Worm (Caenorhabditis elegans) whole organism, late embryonic: ENCODE measurements around the gene F21G4.6.
A peak's percentile ranks its signal among the peaks of the same experiment; 100 is the strongest.

Source experiments
- K02D7.2 ChIP-seq: sonication (generic microtip); optimal IDR thresholded peaks from 2 replicates; lab custom pipeline; 2017; ENCODE audit warnings: mild to moderate bottlenecking, missing genetic modification characterization, missing compliant biosample characterization
- Y22D7AL.16 ChIP-seq: sonication (generic microtip); optimal IDR thresholded peaks from 2 replicates; lab custom pipeline; 2016; ENCODE audit warnings: missing genetic modification characterization, missing compliant biosample characterization
- ceh-2 ChIP-seq: sonication (generic microtip); optimal IDR thresholded peaks from 2 replicates; lab custom pipeline; 2016; ENCODE audit warnings: missing genotype, missing genetic modification characterization, missing compliant biosample characterization
- ceh-30 ChIP-seq: fragments of 150-350 bp; optimal IDR thresholded peaks from 2 replicates; lab custom pipeline; 2014; ENCODE audit warnings: missing biosample characterization, missing genetic modification characterization
- ceh-48 ChIP-seq: sonication (generic microtip); optimal IDR thresholded peaks from 2 replicates; lab custom pipeline; 2016; ENCODE audit warnings: missing genetic modification characterization, inconsistent platforms, missing compliant biosample characterization
- ceh-9 ChIP-seq: sonication (generic microtip); optimal IDR thresholded peaks from 2 replicates; lab custom pipeline; 2016; ENCODE audit warnings: mild to moderate bottlenecking, missing genetic modification characterization, inconsistent platforms, missing compliant biosample characterization
- dmd-4 ChIP-seq: sonication (generic microtip); optimal IDR thresholded peaks from 2 replicates; lab custom pipeline; 2016; ENCODE audit warnings: borderline replicate concordance, missing genetic modification characterization, missing compliant biosample characterization
- elt-2 ChIP-seq: sonication (generic microtip); optimal IDR thresholded peaks from 2 replicates; lab custom pipeline; 2016; ENCODE audit warnings: missing genetic modification reagents, missing genetic modification characterization, missing compliant biosample characterization
- fkh-10 ChIP-seq: fragments of 150-350 bp; optimal IDR thresholded peaks from 2 replicates; lab custom pipeline; 2014; ENCODE audit warnings: missing biosample characterization, missing genetic modification reagents, missing genetic modification characterization
- gmeb-2 ChIP-seq: sonication (generic microtip); optimal IDR thresholded peaks from 2 replicates; lab custom pipeline; 2016; ENCODE audit warnings: missing genetic modification characterization, inconsistent platforms, missing compliant biosample characterization
- hlh-30 ChIP-seq: sonication (generic microtip); optimal IDR thresholded peaks from 2 replicates; lab custom pipeline; 2017; ENCODE audit warnings: antibody characterized with exemption, missing genetic modification characterization, missing compliant biosample characterization; ENCODE audit not compliant: insufficient read depth
- lim-6 ChIP-seq: sonication (generic microtip); optimal IDR thresholded peaks from 2 replicates; lab custom pipeline; 2016; ENCODE audit warnings: missing genetic modification characterization, missing compliant biosample characterization
- lin-11 ChIP-seq: fragments of 200-800 bp; sonication (Bioruptor generic); optimal IDR thresholded peaks from 2 replicates; lab custom pipeline; 2018; ENCODE audit warnings: mild to moderate bottlenecking, missing genetic modification characterization, missing compliant biosample characterization
- madf-2 ChIP-seq: sonication (generic microtip); optimal IDR thresholded peaks from 2 replicates; lab custom pipeline; 2017; ENCODE audit warnings: missing genetic modification characterization, missing compliant biosample characterization
- nhr-232 ChIP-seq: sonication (generic microtip); optimal IDR thresholded peaks from 2 replicates; lab custom pipeline; 2016; ENCODE audit warnings: missing genetic modification characterization, missing compliant biosample characterization
- npax-4 ChIP-seq: sonication (generic microtip); optimal IDR thresholded peaks from 2 replicates; lab custom pipeline; 2016; ENCODE audit warnings: missing genetic modification characterization, missing compliant biosample characterization
- pag-3 ChIP-seq: sonication (generic microtip); optimal IDR thresholded peaks from 2 replicates; lab custom pipeline; 2016; ENCODE audit warnings: missing compliant biosample characterization, missing genetic modification characterization, borderline replicate concordance
- pha-2 ChIP-seq: sonication (generic microtip); optimal IDR thresholded peaks from 2 replicates; lab custom pipeline; 2017; ENCODE audit warnings: mild to moderate bottlenecking, missing genetic modification characterization, missing compliant biosample characterization
- pha-4 ChIP-seq: fragments of 150-350 bp; optimal IDR thresholded peaks from 2 replicates; lab custom pipeline; 2018; ENCODE audit warnings: missing biosample characterization, missing genetic modification reagents, missing genetic modification characterization
- pros-1 ChIP-seq: fragments of 150-350 bp; optimal IDR thresholded peaks from 2 replicates; lab custom pipeline; 2014; ENCODE audit warnings: missing biosample characterization, missing genetic modification reagents, missing genetic modification characterization
- ref-2 ChIP-seq: sonication (generic microtip); optimal IDR thresholded peaks from 2 replicates; lab custom pipeline; 2016; ENCODE audit warnings: missing genetic modification characterization, missing compliant biosample characterization
- rnt-1 ChIP-seq: sonication (generic microtip); optimal IDR thresholded peaks from 2 replicates; lab custom pipeline; 2016; ENCODE audit warnings: missing genetic modification characterization, missing compliant biosample characterization
- syd-9 ChIP-seq: sonication (generic microtip); optimal IDR thresholded peaks from 2 replicates; lab custom pipeline; 2016; ENCODE audit warnings: mild to moderate bottlenecking, missing genetic modification characterization, moderate library complexity, missing compliant biosample characterization
- tbx-2 ChIP-seq: sonication (generic microtip); optimal IDR thresholded peaks from 2 replicates; lab custom pipeline; 2016; ENCODE audit warnings: missing genetic modification characterization, missing compliant biosample characterization
- unc-42 ChIP-seq: sonication (generic microtip); optimal IDR thresholded peaks from 2 replicates; lab custom pipeline; 2016; ENCODE audit warnings: missing genotype, missing genetic modification characterization, missing compliant biosample characterization
- unc-55 ChIP-seq: sonication (generic microtip); optimal IDR thresholded peaks from 2 replicates; lab custom pipeline; 2017; ENCODE audit warnings: missing biosample characterization, missing genetic modification reagents, missing genetic modification characterization
- unc-86 ChIP-seq: sonication (generic microtip); optimal IDR thresholded peaks from 2 replicates; lab custom pipeline; 2016; ENCODE audit warnings: missing genetic modification characterization, missing compliant biosample characterization
- zip-5 ChIP-seq: sonication (generic microtip); optimal IDR thresholded peaks from 2 replicates; lab custom pipeline; 2016; ENCODE audit warnings: missing genetic modification characterization, missing compliant biosample characterization

F21G4.6 gene

DNA sequence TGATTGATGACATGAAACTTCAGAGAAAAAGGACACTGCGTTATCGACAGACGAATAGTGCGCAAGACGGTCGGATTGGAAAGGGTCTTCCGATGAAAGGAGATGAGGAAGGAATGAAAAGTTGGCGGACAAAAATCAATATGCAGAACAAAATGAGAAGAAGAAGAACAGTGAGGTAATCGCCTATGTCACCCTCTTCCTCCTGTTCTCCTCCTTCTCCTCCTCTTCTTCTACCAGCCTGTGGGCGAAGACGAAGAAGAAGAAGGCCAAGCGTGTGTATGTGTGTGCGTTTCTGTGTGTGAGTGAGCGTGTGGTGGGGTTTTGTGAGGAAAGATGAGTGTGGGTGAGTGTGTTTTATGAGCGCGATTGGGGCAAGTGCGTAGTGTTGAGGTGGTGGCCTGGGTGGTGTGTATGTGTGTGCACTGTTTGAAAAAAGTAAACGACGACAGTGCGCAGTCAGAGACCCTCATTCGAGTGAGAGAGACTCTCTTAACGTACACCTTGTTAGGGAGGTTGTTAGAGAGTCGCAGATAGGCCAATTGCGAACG, 15.1 kb upstream of the F21G4.6 start, which contains the start of gene tsp-21 (continued):
- no peak for TF ChIP-seq lin-11
- peak; percentile 81 for TF ChIP-seq elt-2 (tag; lab: Kevin White, UChicago)
- peak; percentile 72 for TF ChIP-seq unc-55 (GFP tag; lab: Kevin White, UChicago)
- no peak for TF ChIP-seq Y22D7AL.16 (tag; lab: Kevin White, UChicago)
- TF ChIP-seq ceh-30 (tag; lab: Kevin White, UChicago), result no peak

DNA sequence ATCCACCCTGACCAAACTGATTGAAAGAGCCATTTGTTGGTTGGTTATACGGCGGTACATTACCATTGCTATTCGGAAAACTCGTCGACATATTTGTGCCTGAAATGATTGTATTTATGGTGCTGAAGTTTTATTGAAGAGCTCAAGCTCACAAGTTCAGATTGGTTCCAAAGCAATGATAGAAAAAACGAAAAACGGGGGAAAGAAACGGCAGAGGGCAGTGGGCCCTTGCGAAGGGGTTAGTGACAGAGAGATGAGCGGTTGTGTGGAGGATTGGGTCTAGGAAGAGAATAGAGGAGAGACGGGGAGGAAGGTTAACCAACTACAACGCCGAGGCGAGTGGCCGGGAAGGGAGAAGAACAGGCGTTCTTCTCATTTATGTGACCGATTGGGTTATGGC, 14.1 kb upstream of the F21G4.6 start, which contains the start of gene nra-3:
Gene nra-3, minus strand, starts transcription at position 101 of the 400 bp plus-strand sequence.
- no peak for TF ChIP-seq ceh-2 (tag; lab: Kevin White, UChicago)
- TF ChIP-seq tbx-2 (tag; lab: Kevin White, UChicago), result peak; percentile 44
- TF ChIP-seq ref-2 (tag; lab: Kevin White, UChicago), result peak; percentile 19
- TF ChIP-seq rnt-1 (tag; lab: Kevin White, UChicago), result peak; percentile 31
- TF ChIP-seq unc-42 (tag; lab: Kevin White, UChicago), result peak; percentile 41
- no peak for TF ChIP-seq pha-4 (tag; lab: Kevin White, UChicago)
- TF ChIP-seq K02D7.2 (tag; lab: Kevin White, UChicago), result no peak
- no peak for TF ChIP-seq npax-4 (tag; lab: Kevin White, UChicago)
- no peak for TF ChIP-seq syd-9 (tag; lab: Kevin White, UChicago)
- TF ChIP-seq pros-1, result no peak

DNA sequence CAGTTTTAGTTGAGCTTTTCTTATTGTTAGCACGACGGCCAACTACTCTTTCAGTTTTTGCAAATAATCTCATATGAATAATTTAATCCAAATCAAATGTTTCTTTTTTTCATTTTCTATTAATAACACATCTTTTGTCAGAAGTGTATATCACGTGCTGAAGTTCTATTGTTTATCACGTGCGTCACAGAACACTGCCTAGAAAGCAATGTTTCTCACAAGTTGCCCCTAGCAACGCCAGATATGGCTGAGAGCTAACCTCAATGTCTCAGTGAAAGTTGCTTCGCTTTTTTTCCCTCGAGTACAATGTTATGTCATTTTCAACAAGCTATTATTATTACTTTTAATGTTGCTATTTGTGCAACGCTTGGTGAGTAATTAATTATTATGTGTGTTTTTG, 10.7 kb upstream of the F21G4.6 start:
- peak; percentile 54 for TF ChIP-seq hlh-30 (tag; lab: Kevin White, UChicago)
- TF ChIP-seq gmeb-2 (tag; lab: Kevin White, UChicago), result no peak

DNA sequence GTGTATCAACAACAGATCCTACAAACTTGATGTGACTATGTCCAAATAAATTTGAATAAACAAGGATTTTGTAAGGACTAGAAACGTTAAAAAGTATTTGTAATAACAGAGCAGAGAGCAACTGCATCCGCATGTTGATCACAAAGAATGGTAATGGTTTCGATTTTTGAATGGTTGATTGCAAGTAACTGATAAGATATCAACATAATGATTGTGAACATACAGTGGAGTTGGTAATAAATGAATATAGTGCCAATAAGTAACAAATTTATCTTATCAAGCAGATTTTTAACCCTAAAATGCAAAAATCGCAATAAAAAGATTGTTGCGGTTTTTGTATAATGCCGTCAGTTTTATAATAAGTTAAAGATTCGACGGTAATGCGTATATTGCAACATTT, 7.7 kb upstream of the F21G4.6 start, which contains the start of gene ugt-23:
Gene ugt-23, minus strand, starts transcription at position 212 of the 400 bp plus-strand sequence.
- TF ChIP-seq ref-2 (tag; lab: Kevin White, UChicago) (no peak), elt-2 (tag; lab: Kevin White, UChicago) (peak; percentile 70), ceh-2 (tag; lab: Kevin White, UChicago) (no peak)

DNA sequence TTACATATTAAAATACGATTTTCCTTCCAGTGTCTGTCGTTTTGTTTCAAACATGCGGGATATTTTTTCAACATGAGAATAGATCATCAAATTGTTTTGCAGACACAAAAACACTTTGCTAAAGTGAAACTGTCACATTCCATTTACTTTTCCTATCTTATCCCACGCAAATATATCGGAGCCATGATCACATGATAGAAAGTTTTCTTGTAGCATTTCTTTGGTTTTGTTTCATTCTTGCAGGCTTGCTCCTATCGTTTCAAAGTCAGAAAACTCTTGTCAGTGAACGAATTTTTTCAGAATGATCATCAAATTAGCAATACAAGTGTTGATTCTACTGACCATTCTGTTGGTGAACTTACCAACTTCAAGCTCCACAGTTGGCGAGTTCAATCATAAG, 4.0 kb upstream of the F21G4.6 start, which contains the start of gene C17G1.2:
Gene C17G1.2, plus strand, starts transcription at position 301 of the 400 bp plus-strand sequence.
- TF ChIP-seq ceh-48, result no peak
- TF ChIP-seq ceh-2 (tag; lab: Kevin White, UChicago), result no peak
- no peak for TF ChIP-seq fkh-10 (GFP tag; lab: Kevin White, UChicago)
- no peak for TF ChIP-seq pag-3 (tag; lab: Kevin White, UChicago)
- TF ChIP-seq rnt-1 (tag; lab: Kevin White, UChicago), result no peak
- TF ChIP-seq unc-86 (tag; lab: Kevin White, UChicago), result no peak
- TF ChIP-seq pha-2 (tag; lab: Kevin White, UChicago), result no peak
- TF ChIP-seq hlh-30 (tag; lab: Kevin White, UChicago), result no peak
- TF ChIP-seq ceh-9, result no peak
- TF ChIP-seq dmd-4, result no peak
- no peak for TF ChIP-seq lim-6 (tag; lab: Kevin White, UChicago)

DNA sequence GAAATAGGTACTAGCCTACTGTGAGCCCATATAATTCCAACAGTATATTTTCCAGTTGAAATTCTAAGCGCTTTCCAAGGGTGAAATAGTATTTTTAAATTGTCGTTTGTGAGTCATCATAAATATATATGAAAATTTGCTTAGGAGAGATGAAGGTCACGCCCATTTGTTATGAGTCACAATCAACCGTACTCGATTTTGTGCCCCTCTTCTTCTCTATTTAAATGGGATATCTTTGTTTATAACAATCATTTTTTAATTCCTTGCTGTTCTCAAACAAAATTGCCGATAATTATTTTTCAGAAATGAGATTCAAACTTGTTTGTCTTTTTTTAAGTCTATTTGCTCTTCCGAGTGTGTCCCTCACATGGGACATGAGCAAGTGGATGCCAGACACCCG, 1.7 kb upstream of the F21G4.6 start, which contains the start of gene folr-1:
Gene folr-1, plus strand, starts transcription at position 301 of the 400 bp plus-strand sequence.
- TF ChIP-seq madf-2 (tag; lab: Kevin White, UChicago), result no peak
- TF ChIP-seq nhr-232 (tag; lab: Kevin White, UChicago), result no peak
- TF ChIP-seq zip-5 (tag; lab: Kevin White, UChicago), result no peak
- no peak for TF ChIP-seq pag-3 (tag; lab: Kevin White, UChicago)
- TF ChIP-seq fkh-10 (GFP tag; lab: Kevin White, UChicago), result no peak
- TF ChIP-seq ceh-2 (tag; lab: Kevin White, UChicago), result no peak
- TF ChIP-seq ref-2 (tag; lab: Kevin White, UChicago), result no peak
